Worm (Caenorhabditis elegans) whole organism, L4 larva: ENCODE data around the gene ndx-9.

Experiments used
- hif-1 ChIP-seq, 2 experiments: sonication (generic microtip); optimal IDR thresholded peaks; 2 replicates each; lab custom pipeline; 2016 to 2017; ENCODE audit warnings: missing compliant biosample characterization in 2 of 2, missing genetic modification characterization in 2 of 2, missing genetic modification reagents in 2 of 2, missing genotype in 2 of 2, mild to moderate bottlenecking in 1 of 2
- hlh-30 ChIP-seq: sonication (generic microtip); optimal IDR thresholded peaks from 2 replicates; lab custom pipeline; 2017; ENCODE audit warnings: antibody characterized with exemption, mild to moderate bottlenecking, missing genetic modification characterization, missing compliant biosample characterization; ENCODE audit not compliant: insufficient read depth
- mep-1 ChIP-seq: fragments of 150-350 bp; sonication (generic microtip); optimal IDR thresholded peaks from 3 replicates; lab custom pipeline; 2014; ENCODE audit warnings: missing biosample characterization, missing genetic modification characterization

DNA sequence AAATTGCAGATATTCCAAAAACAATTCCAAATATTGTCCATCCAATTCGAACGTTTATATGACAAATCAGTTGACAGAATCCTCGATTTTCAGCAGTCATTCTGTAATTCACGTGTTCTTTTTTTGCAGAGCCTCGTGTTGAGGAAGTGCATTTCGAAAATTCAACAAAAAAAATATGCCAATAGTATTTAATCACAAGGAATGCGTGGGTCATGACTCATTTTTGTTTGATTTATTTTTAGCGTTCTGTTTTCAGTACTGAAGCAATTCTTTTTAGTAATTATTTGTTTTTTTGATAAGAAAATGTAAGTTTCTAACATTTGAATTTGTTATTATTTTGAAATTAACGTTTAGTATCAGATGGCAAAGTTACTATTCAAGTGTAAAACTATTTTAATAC lies 19.1 kb upstream of the ndx-9 start, which contains the start of gene hrg-4:
- TF ChIP-seq hif-1 (tag; optimal IDR thresholded peaks at IDR 0.05; lab: Kevin White, UChicago) (no peak), mep-1 (tag; lab: Kevin White, UChicago) (no peak), hlh-30 (peak; percentile 26)
